Worm (Caenorhabditis elegans): ENCODE measurements around the gene atat-2.

ce11 chrX:5868030-5868429, 19.1 kb downstream of the atat-2 start:
- TF ChIP-seq him-1 (tag; optimal IDR thresholded peaks at IDR 0.05): no peak
- TF ChIP-seq dao-5 (tag; optimal IDR thresholded peaks at IDR 0.05): no peak
